4 worm cellular contexts compared by ENCODE assay signal in the genomic region with DNA sequence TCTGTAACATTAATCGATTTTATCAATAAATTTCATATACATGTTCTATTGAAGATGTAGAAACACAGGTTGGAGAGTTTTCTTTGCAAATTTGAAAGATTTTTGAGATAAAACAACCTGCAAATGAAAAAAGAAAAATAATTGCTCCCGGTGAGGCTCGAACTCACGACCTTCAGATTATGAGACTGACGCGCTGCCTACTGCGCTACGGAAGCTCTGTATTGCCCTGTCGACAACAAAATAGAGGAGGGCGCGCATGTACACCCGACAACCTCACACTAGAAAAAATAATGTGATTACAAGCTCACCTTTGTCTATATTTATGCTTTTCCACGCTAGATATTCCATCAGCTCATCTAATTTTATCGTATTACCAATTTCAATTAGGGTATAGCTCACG.
TF ChIP-seq lines count a peak whose summit lies in the region.

No protein-coding gene starts in this region.

TF ChIP-seq in whole organism, L2 larva, 48 proteins besides CTCF, POLR2A, EP300 and RAD21:
- TF ChIP-seq ceh-82 (tag; optimal IDR thresholded peaks at IDR 0.05; lab: Kevin White, UChicago) (no peak), nhr-129 (tag; optimal IDR thresholded peaks at IDR 0.05; lab: Kevin White, UChicago) (peak; percentile 42), fos-1 (tag; optimal IDR thresholded peaks at IDR 0.05; lab: Kevin White, UChicago) (peak; percentile 8)
TF ChIP-seq in whole organism, L2 larva: peak in this region for 2.

TF ChIP-seq in whole organism, L4 larva, 104 proteins besides CTCF, POLR2A, EP300 and RAD21 (continues in another document):
- TF ChIP-seq egl-43 (GFP tag; IDR thresholded peaks at IDR 0.05; lab: Robert Waterston, UW), result peak; percentile 84
- no peak for TF ChIP-seq attf-4 (tag; optimal IDR thresholded peaks at IDR 0.05; lab: Kevin White, UChicago)
- TF ChIP-seq D1046.2 (GFP tag; IDR thresholded peaks at IDR 0.05; lab: Robert Waterston, UW), result peak; percentile 59; the same call in 1 of the 2 replicates
- TF ChIP-seq madf-9 (GFP tag; conservative IDR thresholded peaks at IDR 0.05; lab: Robert Waterston, UW), result 0 out of 2 replicates have a peak, but pooled peaks have one; percentile 22
- TF ChIP-seq dmd-8 (GFP tag; IDR thresholded peaks at IDR 0.05; lab: Robert Waterston, UW), result peak; percentile 63; the same call in 1 of the 2 replicates
- no peak for TF ChIP-seq ceh-62 (tag; optimal IDR thresholded peaks at IDR 0.05; lab: Kevin White, UChicago)
- 0 out of 2 replicates have a peak, but pooled peaks have one; percentile 22 for TF ChIP-seq ceh-20 (GFP tag; IDR thresholded peaks at IDR 0.05; lab: Robert Waterston, UW)
- TF ChIP-seq F49E8.2 (tag; optimal IDR thresholded peaks at IDR 0.05; lab: Kevin White, UChicago; ENCODE audit: borderline replicate concordance), result no peak
- TF ChIP-seq ceh-82 (tag; optimal IDR thresholded peaks at IDR 0.05; lab: Kevin White, UChicago), result no peak
- no peak for TF ChIP-seq mdl-1 (tag; optimal IDR thresholded peaks at IDR 0.05; lab: Kevin White, UChicago)
- peak; percentile 67; the same call in 1 of the 2 replicates for TF ChIP-seq nhr-41 (GFP tag; IDR thresholded peaks at IDR 0.05; lab: Robert Waterston, UW)
- TF ChIP-seq Y48G9A.11 (GFP tag; IDR thresholded peaks at IDR 0.05; lab: Robert Waterston, UW), result peak; percentile 33; the same call in 1 of the 2 replicates
- peak; percentile 14 for TF ChIP-seq unc-130 (GFP tag; optimal IDR thresholded peaks at IDR 0.05; lab: Kevin White, UChicago)
- TF ChIP-seq ama-1 (optimal IDR thresholded peaks at IDR 0.05; lab: Kevin White, UChicago), result no peak
- TF ChIP-seq mxl-2 (GFP tag; conservative IDR thresholded peaks at IDR 0.05; lab: Robert Waterston, UW), result no peak
- TF ChIP-seq mxl-3 (GFP tag; optimal IDR thresholded peaks at IDR 0.05; lab: Kevin White, UChicago), result no peak
- TF ChIP-seq F44E2.7 (GFP tag; IDR thresholded peaks at IDR 0.05; lab: Robert Waterston, UW), result no peak
- peak; percentile 88 for TF ChIP-seq snpc-1.2 (GFP tag; IDR thresholded peaks at IDR 0.05; lab: Robert Waterston, UW)
- TF ChIP-seq zip-2 (tag; optimal IDR thresholded peaks at IDR 0.05; lab: Kevin White, UChicago), result no peak
- no peak for TF ChIP-seq lir-3 (tag; optimal IDR thresholded peaks at IDR 0.05; lab: Kevin White, UChicago)
- TF ChIP-seq mes-2 (tag; optimal IDR thresholded peaks at IDR 0.05; lab: Kevin White, UChicago; ENCODE audit: poor library complexity, severe bottlenecking), result peak; percentile 63
- no peak for TF ChIP-seq snpc-4 (tag; optimal IDR thresholded peaks at IDR 0.05; lab: Kevin White, UChicago)
- TF ChIP-seq R02D3.7 (tag; optimal IDR thresholded peaks at IDR 0.05; lab: Kevin White, UChicago), result no peak
- 0 out of 2 replicates have a peak, but pooled peaks have one; percentile 56 for TF ChIP-seq zfp-3 (GFP tag; conservative IDR thresholded peaks at IDR 0.05; lab: Robert Waterston, UW)
- TF ChIP-seq nhr-11 (tag; optimal IDR thresholded peaks at IDR 0.05; lab: Kevin White, UChicago), result no peak

TF ChIP-seq in whole organism, late embryonic, 69 proteins besides CTCF, POLR2A, EP300 and RAD21 (continues in another document):
- TF ChIP-seq K02D7.2 (tag; optimal IDR thresholded peaks at IDR 0.05; lab: Kevin White, UChicago) (no peak), pqm-1 (tag; optimal IDR thresholded peaks at IDR 0.05; lab: Kevin White, UChicago) (no peak), ahr-1 (tag; optimal IDR thresholded peaks at IDR 0.05; lab: Kevin White, UChicago) (no peak), dve-1 (tag; optimal IDR thresholded peaks at IDR 0.05; lab: Kevin White, UChicago) (no peak), ceh-18 (tag; optimal IDR thresholded peaks at IDR 0.05; lab: Kevin White, UChicago) (peak; percentile 3), dmd-4 (tag; optimal IDR thresholded peaks at IDR 0.05; lab: Kevin White, UChicago; ENCODE audit: borderline replicate concordance) (no peak), madf-2 (tag; optimal IDR thresholded peaks at IDR 0.05; lab: Kevin White, UChicago) (peak; percentile 31), ets-4 (tag; optimal IDR thresholded peaks at IDR 0.05; lab: Kevin White, UChicago) (no peak), ttx-3 (tag; optimal IDR thresholded peaks at IDR 0.05; lab: Kevin White, UChicago) (no peak), ama-1 (optimal IDR thresholded peaks at IDR 0.05; lab: Kevin White, UChicago) (no peak), ceh-34 (tag; optimal IDR thresholded peaks at IDR 0.05; lab: Kevin White, UChicago) (peak; percentile 17), sox-4 (tag; optimal IDR thresholded peaks at IDR 0.05; lab: Kevin White, UChicago) (peak; percentile 27), hlh-6 (tag; optimal IDR thresholded peaks at IDR 0.05; lab: Kevin White, UChicago) (no peak), zip-5 (tag; optimal IDR thresholded peaks at IDR 0.05; lab: Kevin White, UChicago) (peak; percentile 31), ceh-19 (GFP tag; optimal IDR thresholded peaks at IDR 0.05; lab: Kevin White, UChicago) (no peak), ceh-9 (tag; optimal IDR thresholded peaks at IDR 0.05; lab: Kevin White, UChicago) (no peak), sox-2 (GFP tag; IDR thresholded peaks at IDR 0.05; lab: Robert Waterston, UW) (no peak), lin-11 (tag; optimal IDR thresholded peaks at IDR 0.05; lab: Kevin White, UChicago) (no peak), npax-4 (tag; optimal IDR thresholded peaks at IDR 0.05; lab: Kevin White, UChicago) (no peak), T23F11.4 (GFP tag; optimal IDR thresholded peaks at IDR 0.05; lab: Kevin White, UChicago) (no peak), hlh-13 (GFP tag; optimal IDR thresholded peaks at IDR 0.05; lab: Kevin White, UChicago) (no peak), hlh-8 (tag; optimal IDR thresholded peaks at IDR 0.05; lab: Kevin White, UChicago) (no peak), pat-9 (tag; optimal IDR thresholded peaks at IDR 0.05; lab: Kevin White, UChicago) (peak; percentile 37), ceh-22 (tag; optimal IDR thresholded peaks at IDR 0.05; lab: Kevin White, UChicago) (no peak), ztf-16 (tag; optimal IDR thresholded peaks at IDR 0.05; lab: Kevin White, UChicago) (no peak), C08G9.2 (tag; optimal IDR thresholded peaks at IDR 0.05; lab: Kevin White, UChicago) (no peak), ceh-45 (GFP tag; IDR thresholded peaks at IDR 0.05; lab: Robert Waterston, UW) (no peak), pag-3 (tag; optimal IDR thresholded peaks at IDR 0.05; lab: Kevin White, UChicago; ENCODE audit: borderline replicate concordance) (no peak), unc-42 (tag; optimal IDR thresholded peaks at IDR 0.05; lab: Kevin White, UChicago) (no peak), pha-4 (tag; optimal IDR thresholded peaks at IDR 0.05; lab: Kevin White, UChicago) (no peak), hlh-15 (tag; optimal IDR thresholded peaks at IDR 0.05; lab: Kevin White, UChicago) (no peak), ceh-30 (tag; optimal IDR thresholded peaks at IDR 0.05; lab: Kevin White, UChicago) (no peak)

TF ChIP-seq in whole organism, mixed stage, embryonic, 35 proteins besides CTCF, POLR2A, EP300 and RAD21:
- TF ChIP-seq ceh-83 (GFP tag; optimal IDR thresholded peaks at IDR 0.05; lab: Kevin White, UChicago) (peak; percentile 82), drap-1 (GFP tag; optimal IDR thresholded peaks at IDR 0.05; lab: Kevin White, UChicago) (peak; percentile 60), bed-3 (GFP tag; optimal IDR thresholded peaks at IDR 0.05; lab: Kevin White, UChicago) (peak; percentile 17), elt-3 (tag; optimal IDR thresholded peaks at IDR 0.05; lab: Kevin White, UChicago) (no peak), mls-2 (tag; optimal IDR thresholded peaks at IDR 0.05; lab: Kevin White, UChicago) (peak; percentile 70), mep-1 (tag; optimal IDR thresholded peaks at IDR 0.05; lab: Kevin White, UChicago) (peak; percentile 5), ham-2 (GFP tag; optimal IDR thresholded peaks at IDR 0.05; lab: Kevin White, UChicago) (peak; percentile 2), nhr-76 (tag; optimal IDR thresholded peaks at IDR 0.05; lab: Kevin White, UChicago) (no peak), pha-4 (tag; optimal IDR thresholded peaks at IDR 0.05; lab: Kevin White, UChicago) (no peak), nhr-28 (tag; optimal IDR thresholded peaks at IDR 0.05; lab: Kevin White, UChicago) (no peak), ceh-43 (GFP tag; optimal IDR thresholded peaks at IDR 0.05; lab: Kevin White, UChicago) (peak; percentile 50), hlh-1 (tag; optimal IDR thresholded peaks at IDR 0.05; lab: Kevin White, UChicago) (no peak), M03D4.4 (tag; optimal IDR thresholded peaks at IDR 0.05; lab: Kevin White, UChicago) (peak; percentile 53), lsy-2 (tag; optimal IDR thresholded peaks at IDR 0.05; lab: Kevin White, UChicago) (no peak), sptf-1 (tag; optimal IDR thresholded peaks at IDR 0.05; lab: Kevin White, UChicago) (peak; percentile 72), cnd-1 (tag; optimal IDR thresholded peaks at IDR 0.05; lab: Kevin White, UChicago) (peak; percentile 53), blmp-1 (tag; optimal IDR thresholded peaks at IDR 0.05; lab: Kevin White, UChicago) (no peak), lin-13 (tag; optimal IDR thresholded peaks at IDR 0.05; lab: Kevin White, UChicago) (no peak), sem-2 (GFP tag; optimal IDR thresholded peaks at IDR 0.05; lab: Kevin White, UChicago) (peak; percentile 27), flh-1 (GFP tag; optimal IDR thresholded peaks at IDR 0.05; lab: Kevin White, UChicago) (no peak), elt-1 (tag; optimal IDR thresholded peaks at IDR 0.05; lab: Kevin White, UChicago; ENCODE audit: borderline replicate concordance, insufficient read depth) (no peak)
